Worm (Caenorhabditis elegans) whole organism, L4/young adult: Measurements from ENCODE around the gene chil-7.

Source experiments
- W03F9.2 ChIP-seq: fragments of 150-350 bp; optimal IDR thresholded peaks from 2 replicates; lab custom pipeline; 2014; ENCODE audit warnings: missing biosample characterization, missing genetic modification characterization
- dao-5 ChIP-seq: sonication (generic microtip); optimal IDR thresholded peaks from 2 replicates; lab custom pipeline; 2016; ENCODE audit warnings: missing genotype, missing genetic modification characterization, moderate library complexity, missing compliant biosample characterization
- him-1 ChIP-seq: sonication (generic microtip); optimal IDR thresholded peaks from 2 replicates; lab custom pipeline; 2016; ENCODE audit warnings: missing genotype, missing genetic modification reagents, missing genetic modification characterization, missing compliant biosample characterization

- TF ChIP-seq him-1 (tag; lab: Kevin White, UChicago) (no peak), dao-5 (tag; lab: Kevin White, UChicago) (no peak), W03F9.2 (tag; lab: Kevin White, UChicago) (no peak)
Observed at ce11 chrII:9857791-9858190, 13.2 kb downstream of the chil-7 start, which contains the start of gene chil-6.
